Worm (Caenorhabditis elegans): ENCODE results near the gene C02B8.3.
A peak's percentile ranks its signal among the peaks of the same experiment; 100 is the strongest.

DNA sequence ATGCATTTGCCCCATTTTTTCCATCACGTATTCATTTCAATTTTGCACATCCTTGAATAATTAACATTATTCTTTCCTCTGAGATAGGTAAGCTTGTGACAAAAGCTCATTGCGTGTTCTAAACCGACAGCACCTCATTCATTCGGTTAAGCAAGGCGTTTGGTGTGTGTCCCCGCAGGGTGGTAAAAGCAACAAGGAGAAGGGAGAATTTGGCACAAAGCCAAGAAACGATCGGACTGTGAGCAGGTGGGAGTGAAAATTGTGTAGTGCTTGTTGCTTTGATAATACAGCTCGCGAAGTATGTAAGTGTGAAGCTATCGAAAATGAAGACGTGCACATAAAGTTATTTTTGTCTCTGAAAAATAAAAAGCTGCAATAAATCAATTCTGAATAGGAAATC lies 17.9 kb downstream of the C02B8.3 start:
- no peak for TF ChIP-seq tra-4 (tag; optimal IDR thresholded peaks at IDR 0.05)
- TF ChIP-seq ama-1 (optimal IDR thresholded peaks at IDR 0.05) = no peak
- TF ChIP-seq tbx-37 (GFP tag; conservative IDR thresholded peaks at IDR 0.05) = no peak
- peak; percentile 59; the same call in 1 of the 2 replicates for TF ChIP-seq flt-1 (GFP tag; IDR thresholded peaks at IDR 0.05)
- no peak for TF ChIP-seq scrt-1 (GFP tag; IDR thresholded peaks at IDR 0.05)
- no peak for TF ChIP-seq hmbx-1 (tag; optimal IDR thresholded peaks at IDR 0.05)
- TF ChIP-seq tbx-11 (GFP tag; IDR thresholded peaks at IDR 0.05) = no peak
- no peak for TF ChIP-seq hnd-1 (tag; optimal IDR thresholded peaks at IDR 0.05)
- TF ChIP-seq ceh-13 (GFP tag; optimal IDR thresholded peaks at IDR 0.05) = no peak
- no peak for TF ChIP-seq B0310.2 (tag; optimal IDR thresholded peaks at IDR 0.05)
- TF ChIP-seq ceh-36 (tag; optimal IDR thresholded peaks at IDR 0.05) = no peak

Data from whole organism, early embryonic.